Fruit fly (Drosophila melanogaster): ENCODE data around the gene wntD.

- TF ChIP-seq aop (GFP tag; IDR thresholded peaks at IDR 0.05) (no peak), tll (GFP tag; optimal IDR thresholded peaks at IDR 0.05) (no peak), Aef1 (GFP tag; IDR thresholded peaks at IDR 0.05) (no peak), HLH4C (GFP tag; IDR thresholded peaks at IDR 0.05; ENCODE audit: partially characterized antibody) (no peak), sim (GFP tag; IDR thresholded peaks at IDR 0.05) (no peak), CG8089 (GFP tag; optimal IDR thresholded peaks at IDR 0.05) (no peak), ewg (GFP tag; optimal IDR thresholded peaks at IDR 0.05) (no peak), shn (GFP tag; optimal IDR thresholded peaks at IDR 0.05) (no peak), psq (GFP tag; optimal IDR thresholded peaks at IDR 0.05) (no peak), Dek (tag; optimal IDR thresholded peaks at IDR 0.05) (no peak), HLH3B (GFP tag; IDR thresholded peaks at IDR 0.05) (no peak), CG11696 (GFP tag; IDR thresholded peaks at IDR 0.05) (no peak)
Measured at dm6 chr3R:13309133-13309711, 16.2 kb upstream of the wntD start.
